Fruit fly (Drosophila melanogaster) whole organism, embryonic: ENCODE results near the gene Phyhd1.
A peak's percentile ranks its signal among the peaks of the same experiment; 100 is the strongest.

ENCODE experiments used
- ATbp ChIP-seq: fragments of 200-800 bp; sonication (Bioruptor generic); optimal IDR thresholded peaks from 2 replicates; lab custom pipeline; 2017; ENCODE audit warnings: missing biosample characterization, mild to moderate bottlenecking, missing genetic modification characterization, missing genetic modification reagents
- Adf1 ChIP-seq: fragments of 200-800 bp; sonication (Bioruptor generic); IDR thresholded peaks from 2 replicates; pipeline ENCODE4 v1.3.6; 2022; ENCODE audit warnings: missing biosample characterization, missing genetic modification characterization
- Antp ChIP-seq: fragments of 200-800 bp; sonication (Bioruptor generic); optimal IDR thresholded peaks from 3 replicates; lab custom pipeline; 2016; ENCODE audit warnings: missing biosample characterization, missing genetic modification characterization
- Blimp-1 ChIP-seq: fragments of 200-800 bp; sonication (Bioruptor generic); optimal IDR thresholded peaks from 3 replicates; lab custom pipeline; 2018; ENCODE audit warnings: missing biosample characterization, missing genetic modification characterization, mild to moderate bottlenecking, moderate library complexity, missing genetic modification reagents
- CG10147 ChIP-seq: fragments of 200-800 bp; sonication (Bioruptor generic); optimal IDR thresholded peaks from 2 replicates; lab custom pipeline; 2019; ENCODE audit warnings: missing biosample characterization, mild to moderate bottlenecking, missing genetic modification characterization, moderate library complexity
- CG1233 ChIP-seq: fragments of 200-800 bp; sonication (Bioruptor generic); optimal IDR thresholded peaks from 4 replicates; lab custom pipeline; 2018; ENCODE audit warnings: missing biosample characterization, mild to moderate bottlenecking, missing genetic modification characterization
- CG13123 ChIP-seq: fragments of 200-800 bp; sonication (Bioruptor generic); optimal IDR thresholded peaks from 2 replicates; lab custom pipeline; 2016; ENCODE audit warnings: missing biosample characterization, missing genetic modification characterization
- CG14014 ChIP-seq: fragments of 200-800 bp; sonication (Bioruptor generic); IDR thresholded peaks from 2 replicates; pipeline ENCODE4 v1.3.6; 2022; ENCODE audit warnings: missing biosample characterization, missing genetic modification characterization
- CG17359 ChIP-seq: fragments of 200-800 bp; sonication (Bioruptor generic); optimal IDR thresholded peaks from 3 replicates; lab custom pipeline; 2018; ENCODE audit warnings: missing biosample characterization, mild to moderate bottlenecking, missing genetic modification characterization, moderate library complexity
- CG17568 ChIP-seq: fragments of 200-800 bp; sonication (Bioruptor generic); optimal IDR thresholded peaks from 2 replicates; lab custom pipeline; 2018; ENCODE audit warnings: missing biosample characterization, mild to moderate bottlenecking, missing genetic modification characterization, moderate library complexity
- CG3407 ChIP-seq: fragments of 200-800 bp; sonication (Bioruptor generic); optimal IDR thresholded peaks from 2 replicates; lab custom pipeline; 2018; ENCODE audit warnings: missing biosample characterization, mild to moderate bottlenecking, missing genetic modification characterization
- CG34422 ChIP-seq: fragments of 200-800 bp; sonication (Bioruptor generic); IDR thresholded peaks from 3 replicates; pipeline ENCODE4 v1.3.6; 2022; ENCODE audit warnings: missing biosample characterization, missing genetic modification characterization
- CG3847 ChIP-seq: fragments of 200-800 bp; sonication (Bioruptor generic); IDR thresholded peaks from 2 replicates; pipeline ENCODE4 v1.3.6; 2022; ENCODE audit warnings: missing biosample characterization, missing genetic modification characterization
- CG3995 ChIP-seq: fragments of 200-800 bp; sonication (Bioruptor generic); optimal IDR thresholded peaks from 3 replicates; lab custom pipeline; 2016; ENCODE audit warnings: missing biosample characterization, missing genetic modification characterization
- CG43689 ChIP-seq: fragments of 200-800 bp; sonication (Bioruptor generic); IDR thresholded peaks from 2 replicates; pipeline ENCODE4 v1.3.6; 2022; ENCODE audit warnings: missing biosample characterization, missing genetic modification characterization
- CG4424 ChIP-seq: fragments of 200-800 bp; sonication (Bioruptor generic); optimal IDR thresholded peaks from 3 replicates; lab custom pipeline; 2016; ENCODE audit warnings: missing biosample characterization, missing genetic modification characterization
- CG6175 ChIP-seq: fragments of 200-800 bp; sonication (Bioruptor generic); IDR thresholded peaks from 3 replicates; pipeline ENCODE4 v1.3.6; 2022; ENCODE audit warnings: missing biosample characterization, missing genetic modification characterization
- CG6272 ChIP-seq: fragments of 200-800 bp; sonication (Bioruptor generic); IDR thresholded peaks from 2 replicates; pipeline ENCODE4 v1.3.6; 2022; ENCODE audit warnings: missing biosample characterization, missing genetic modification characterization
- CG8290 ChIP-seq, 3 experiments: fragments of 200-800 bp; sonication (Bioruptor generic); optimal IDR thresholded peaks; 2 replicates each; lab custom pipeline; 2016 to 2019; ENCODE audit warnings: missing biosample characterization in 3 of 3, missing genetic modification characterization in 3 of 3, mild to moderate bottlenecking in 2 of 3, moderate library complexity in 1 of 3
- Deaf1 ChIP-seq: fragments of 200-800 bp; optimal IDR thresholded peaks from 3 replicates; lab custom pipeline; 2019; ENCODE audit warnings: missing biosample characterization, mild to moderate bottlenecking, missing genetic modification characterization, moderate library complexity
- Dip3 ChIP-seq: fragments of 200-800 bp; sonication (Bioruptor generic); optimal IDR thresholded peaks from 3 replicates; lab custom pipeline; 2016; ENCODE audit warnings: missing biosample characterization, missing genetic modification characterization
- Hsf ChIP-seq: fragments of 200-800 bp; sonication (Bioruptor generic); optimal IDR thresholded peaks from 3 replicates; lab custom pipeline; 2016; ENCODE audit warnings: missing biosample characterization, missing genetic modification characterization
- MTF-1 ChIP-seq: fragments of 200-800 bp; sonication (Bioruptor generic); optimal IDR thresholded peaks from 2 replicates; lab custom pipeline; 2018; ENCODE audit warnings: missing biosample characterization, mild to moderate bottlenecking, missing genetic modification characterization, borderline replicate concordance
- Nf-YC ChIP-seq: fragments of 200-800 bp; optimal IDR thresholded peaks from 3 replicates; lab custom pipeline; 2019; ENCODE audit warnings: missing biosample characterization, mild to moderate bottlenecking, missing genetic modification characterization, moderate library complexity
- NfI ChIP-seq: fragments of 200-800 bp; sonication (Bioruptor generic); optimal IDR thresholded peaks from 3 replicates; lab custom pipeline; 2018; ENCODE audit warnings: missing biosample characterization, mild to moderate bottlenecking, missing genetic modification characterization, moderate library complexity
- Opbp ChIP-seq: fragments of 200-800 bp; sonication (Bioruptor generic); IDR thresholded peaks from 3 replicates; pipeline ENCODE4 v1.3.6; 2022; ENCODE audit warnings: missing biosample characterization, missing genetic modification characterization; ENCODE audit not compliant: partially characterized antibody
- PHDP ChIP-seq: fragments of 200-800 bp; sonication (Bioruptor generic); optimal IDR thresholded peaks from 3 replicates; lab custom pipeline; 2018; ENCODE audit warnings: missing biosample characterization, mild to moderate bottlenecking, missing genetic modification characterization, moderate library complexity
- Sox100B ChIP-seq: fragments of 200-800 bp; sonication (Bioruptor generic); optimal IDR thresholded peaks from 3 replicates; lab custom pipeline; 2018; ENCODE audit warnings: missing biosample characterization, mild to moderate bottlenecking, missing genetic modification characterization
- Sry-β ChIP-seq: fragments of 200-800 bp; sonication (Bioruptor generic); optimal IDR thresholded peaks from 2 replicates; lab custom pipeline; 2018; ENCODE audit warnings: missing biosample characterization, mild to moderate bottlenecking, missing genetic modification characterization, moderate library complexity
- Taf1 ChIP-seq: fragments of 200-800 bp; sonication (Bioruptor generic); IDR thresholded peaks from 2 replicates; pipeline ENCODE4 v1.3.6; 2022; ENCODE audit warnings: missing biosample characterization, missing genetic modification characterization
- YL-1 ChIP-seq: fragments of 200-800 bp; sonication (Bioruptor generic); optimal IDR thresholded peaks from 3 replicates; lab custom pipeline; 2017; ENCODE audit warnings: missing biosample characterization, mild to moderate bottlenecking, missing genetic modification characterization
- ab ChIP-seq: fragments of 200-800 bp; sonication (Bioruptor generic); optimal IDR thresholded peaks from 2 replicates; lab custom pipeline; 2016; ENCODE audit warnings: missing biosample characterization, missing genetic modification characterization
- al ChIP-seq: fragments of 200-800 bp; sonication (Bioruptor generic); IDR thresholded peaks from 2 replicates; pipeline ENCODE4 v1.3.6; 2022; ENCODE audit warnings: missing biosample characterization, missing genetic modification characterization
- ash1 ChIP-seq: fragments of 200-800 bp; sonication (Bioruptor generic); optimal IDR thresholded peaks from 2 replicates; lab custom pipeline; 2018; ENCODE audit warnings: missing biosample characterization, mild to moderate bottlenecking, missing genetic modification characterization
- croc ChIP-seq: fragments of 200-800 bp; sonication (Bioruptor generic); conservative IDR thresholded peaks from 3 replicates; pipeline ENCODE4 v1.3.6; 2022; ENCODE audit warnings: missing biosample characterization, missing genetic modification characterization
- fru ChIP-seq: fragments of >200 bp; optimal IDR thresholded peaks from 2 replicates; lab custom pipeline; 2017
- hb ChIP-seq: fragments of 200-800 bp; sonication (Bioruptor generic); IDR thresholded peaks from 3 replicates; pipeline ENCODE4 v1.3.6; 2022; ENCODE audit warnings: missing biosample characterization, missing genetic modification characterization; ENCODE audit not compliant: partially characterized antibody
- jing ChIP-seq: fragments of 200-800 bp; sonication (Bioruptor generic); optimal IDR thresholded peaks from 2 replicates; lab custom pipeline; 2018; ENCODE audit warnings: missing biosample characterization, mild to moderate bottlenecking, missing genetic modification characterization
- mld ChIP-seq: fragments of 200-800 bp; sonication (Bioruptor generic); IDR thresholded peaks from 3 replicates; pipeline ENCODE4 v1.3.6; 2022; ENCODE audit warnings: missing biosample characterization, missing genetic modification characterization; ENCODE audit not compliant: partially characterized antibody
- pum ChIP-seq: fragments of 200-800 bp; sonication (Bioruptor generic); optimal IDR thresholded peaks from 2 replicates; lab custom pipeline; 2016; ENCODE audit warnings: missing biosample characterization, missing genetic modification characterization
- ranshi ChIP-seq: fragments of 200-800 bp; sonication (Bioruptor generic); IDR thresholded peaks from 2 replicates; pipeline ENCODE4 v1.3.6; 2022; ENCODE audit warnings: missing biosample characterization, missing genetic modification characterization
- scrt ChIP-seq: fragments of 200-800 bp; sonication (Bioruptor generic); optimal IDR thresholded peaks from 2 replicates; lab custom pipeline; 2018; ENCODE audit warnings: missing biosample characterization, mild to moderate bottlenecking, missing genetic modification characterization, moderate library complexity
- slbo ChIP-seq: fragments of 200-800 bp; sonication (Bioruptor generic); IDR thresholded peaks from 2 replicates; pipeline ENCODE4 v1.3.6; 2022; ENCODE audit warnings: missing biosample characterization, missing genetic modification characterization
- sr ChIP-seq: fragments of 200-800 bp; sonication (Bioruptor generic); IDR thresholded peaks from 3 replicates; pipeline ENCODE4 v1.3.6; 2022; ENCODE audit warnings: missing biosample characterization, missing genetic modification characterization
- stwl ChIP-seq: fragments of 200-800 bp; sonication (Bioruptor generic); optimal IDR thresholded peaks from 3 replicates; lab custom pipeline; 2018; ENCODE audit warnings: missing biosample characterization, mild to moderate bottlenecking, missing genetic modification characterization, moderate library complexity
- tgo ChIP-seq: fragments of 200-800 bp; sonication (Bioruptor generic); IDR thresholded peaks from 3 replicates; pipeline ENCODE4 v1.3.6; 2022; ENCODE audit warnings: missing biosample characterization, missing genetic modification characterization
- vvl ChIP-seq: fragments of 200-800 bp; sonication (Bioruptor generic); IDR thresholded peaks from 2 replicates; pipeline ENCODE4 v1.3.6; 2022; ENCODE audit warnings: missing biosample characterization, missing genetic modification characterization
- z ChIP-seq: fragments of 200-800 bp; sonication (Bioruptor generic); IDR thresholded peaks from 3 replicates; pipeline ENCODE4 v1.3.6; 2022; ENCODE audit warnings: missing biosample characterization, missing genetic modification characterization

Gene Phyhd1

DNA sequence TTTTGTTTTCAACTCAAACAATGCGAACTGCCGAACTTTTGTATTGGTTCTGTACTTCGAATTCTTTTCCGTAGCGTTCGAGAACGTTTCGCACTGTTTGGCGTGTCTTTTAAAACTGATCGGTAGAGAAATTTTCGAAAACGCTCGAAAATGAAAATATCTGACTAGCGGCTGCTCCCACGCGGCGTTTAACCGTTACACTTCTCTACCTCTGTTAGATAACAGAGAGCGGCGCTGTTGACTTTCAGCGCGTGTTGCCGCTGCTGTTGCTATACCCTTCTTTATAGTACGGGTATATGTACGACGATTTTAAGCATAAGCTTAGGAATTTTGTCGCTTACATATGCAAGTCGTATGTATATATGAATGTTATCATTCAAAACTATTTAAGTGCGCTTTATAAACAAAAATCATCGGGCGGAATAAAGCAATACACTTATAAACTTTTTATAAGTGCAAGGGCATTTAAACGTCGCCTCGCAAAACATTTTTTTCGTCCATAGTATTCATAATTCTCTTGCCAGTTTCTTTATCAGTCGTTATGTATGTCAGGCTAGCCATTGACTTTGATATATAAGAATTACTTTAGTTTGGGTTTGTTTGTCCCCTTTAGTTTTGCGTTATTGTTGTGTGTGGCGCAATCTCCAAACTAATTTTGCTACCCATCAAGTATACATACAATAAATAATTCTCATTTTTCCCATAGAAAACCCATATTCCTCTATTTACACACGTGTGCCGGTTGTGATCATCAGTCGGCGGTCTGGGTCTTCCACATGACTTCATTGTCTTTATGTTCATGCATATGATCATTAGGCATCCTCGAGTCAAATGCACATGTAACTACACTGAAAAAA is at the start of gene Phyhd1 (continued):
- peak; percentile 85 for TF ChIP-seq CG13123 (GFP tag; lab: Kevin White, UChicago)
- peak; percentile 84 for TF ChIP-seq ab (GFP tag; lab: Kevin White, UChicago)
- peak; percentile 81; the same call in 2 of the 3 replicates for TF ChIP-seq CG6175
- TF ChIP-seq CG3995 (GFP tag; lab: Kevin White, UChicago), result peak; percentile 67
- TF ChIP-seq croc (GFP tag; lab: Robert Waterston, UW), result peak; percentile 84
- no peak for TF ChIP-seq hb (GFP tag; lab: Robert Waterston, UW)
- peak; percentile 76 for TF ChIP-seq Adf1 (GFP tag; lab: Robert Waterston, UW)
- peak; percentile 96 for TF ChIP-seq slbo
- peak; percentile 43; the same call in 1 of the 3 replicates for TF ChIP-seq z (GFP tag; lab: Robert Waterston, UW)
- peak; percentile 91 for TF ChIP-seq scrt (GFP tag; lab: Kevin White, UChicago)
- TF ChIP-seq CG8290 (GFP tag; optimal IDR thresholded peaks at IDR 0.05; lab: Kevin White, UChicago), result peak; percentile 69
- TF ChIP-seq CG8290 (tag; optimal IDR thresholded peaks at IDR 0.05; lab: Kevin White, UChicago), result peak; percentile 56 to 95
- peak; percentile 89 for TF ChIP-seq NfI (GFP tag; lab: Kevin White, UChicago)
- peak; percentile 93 for TF ChIP-seq CG3407 (GFP tag; lab: Kevin White, UChicago)
- TF ChIP-seq Deaf1 (tag; lab: Kevin White, UChicago), result peak; percentile 79
- peak; percentile 85 for TF ChIP-seq CG10147
- TF ChIP-seq stwl (tag; lab: Kevin White, UChicago), result peak; percentile 58
- TF ChIP-seq Blimp-1 (GFP tag; lab: Kevin White, UChicago), result peak; percentile 93
- peak; percentile 76 for TF ChIP-seq Nf-YC (tag; lab: Kevin White, UChicago)
- peak; percentile 90 for TF ChIP-seq jing (GFP tag; lab: Kevin White, UChicago)
- TF ChIP-seq tgo (GFP tag; lab: Robert Waterston, UW), result peak; percentile 92
- peak; percentile 95 for TF ChIP-seq Dip3 (GFP tag; lab: Kevin White, UChicago)
- peak; percentile 92 for TF ChIP-seq CG14014 (GFP tag; lab: Robert Waterston, UW)
- TF ChIP-seq Hsf (GFP tag; lab: Kevin White, UChicago), result peak; percentile 96
- no peak for TF ChIP-seq fru
- TF ChIP-seq ranshi (GFP tag; lab: Robert Waterston, UW), result peak; percentile 96
- peak; percentile 96 for TF ChIP-seq Antp (GFP tag; lab: Kevin White, UChicago)
- TF ChIP-seq YL-1 (GFP tag; lab: Kevin White, UChicago), result peak; percentile 46
- peak; percentile 95 for TF ChIP-seq CG17359 (tag; lab: Kevin White, UChicago)
- no peak for TF ChIP-seq Opbp (GFP tag; lab: Robert Waterston, UW)
- peak; percentile 8 for TF ChIP-seq ash1 (GFP tag; lab: Kevin White, UChicago)
- peak; percentile 58; the same call in 2 of the 3 replicates for TF ChIP-seq sr (GFP tag; lab: Robert Waterston, UW)
- peak; percentile 89 for TF ChIP-seq CG6272 (GFP tag; lab: Robert Waterston, UW)
- TF ChIP-seq CG34422 (GFP tag; lab: Robert Waterston, UW), result peak; percentile 94
- peak; percentile 85 for TF ChIP-seq CG1233
- peak; percentile 87 for TF ChIP-seq al (GFP tag; lab: Robert Waterston, UW)
- TF ChIP-seq pum (GFP tag; lab: Kevin White, UChicago), result peak; percentile 90
- TF ChIP-seq CG3847 (GFP tag; lab: Robert Waterston, UW), result peak; percentile 92
- peak; percentile 95 for TF ChIP-seq PHDP (tag; lab: Kevin White, UChicago)
- peak; percentile 97 for TF ChIP-seq vvl
- TF ChIP-seq ATbp (GFP tag; lab: Kevin White, UChicago), result peak; percentile 97
- TF ChIP-seq mld (GFP tag; lab: Robert Waterston, UW), result no peak
- peak; percentile 89 for TF ChIP-seq CG43689
- TF ChIP-seq MTF-1 (GFP tag; lab: Kevin White, UChicago), result peak; percentile 81
- TF ChIP-seq CG4424 (GFP tag; lab: Kevin White, UChicago), result peak; percentile 93
- TF ChIP-seq Sox100B (GFP tag; lab: Kevin White, UChicago), result peak; percentile 89
- TF ChIP-seq Taf1 (GFP tag; lab: Robert Waterston, UW), result peak; percentile 73
- TF ChIP-seq Sry-β, result peak; percentile 55
- peak; percentile 90 for TF ChIP-seq CG17568
